Worm (Caenorhabditis elegans): ENCODE measurements around the gene F14H3.4.

ce11 chrV:16073856-16074255 lies 19.0 kb upstream of the F14H3.4 start, which contains the start of gene srj-10:
- TF ChIP-seq fkh-10 (GFP tag; optimal IDR thresholded peaks at IDR 0.05) (no peak), lin-11 (tag; optimal IDR thresholded peaks at IDR 0.05) (no peak), Y22D7AL.16 (tag; optimal IDR thresholded peaks at IDR 0.05) (no peak), ceh-9 (tag; optimal IDR thresholded peaks at IDR 0.05) (no peak)

Data from whole organism, late embryonic.